Worm (Caenorhabditis elegans): ENCODE measurements around the gene hpx-2.

- TF ChIP-seq him-1 (tag; optimal IDR thresholded peaks at IDR 0.05) (no peak), dao-5 (tag; optimal IDR thresholded peaks at IDR 0.05) (no peak)
These were observed 23.1 kb downstream of the hpx-2 start for ce11 chrV:13873323-13873722.
